Fruit fly (Drosophila melanogaster) whole organism, embryonic: Measurements from ENCODE around the gene Cdc7.

ENCODE experiments used
- CG10267 ChIP-seq: fragments of 200-800 bp; sonication (Bioruptor generic); optimal IDR thresholded peaks from 2 replicates; lab custom pipeline; 2018; ENCODE audit warnings: missing biosample characterization, mild to moderate bottlenecking, missing genetic modification characterization, moderate library complexity
- CG10979 ChIP-seq: fragments of 200-800 bp; sonication (Bioruptor generic); optimal IDR thresholded peaks from 2 replicates; lab custom pipeline; 2018; ENCODE audit warnings: missing biosample characterization, mild to moderate bottlenecking, missing genetic modification characterization, moderate library complexity
- CG12236 ChIP-seq: fragments of 200-800 bp; sonication (Bioruptor generic); optimal IDR thresholded peaks from 2 replicates; lab custom pipeline; 2016; ENCODE audit warnings: missing biosample characterization, missing genetic modification characterization
- CG1233 ChIP-seq: fragments of 200-800 bp; sonication (Bioruptor generic); optimal IDR thresholded peaks from 4 replicates; lab custom pipeline; 2018; ENCODE audit warnings: missing biosample characterization, mild to moderate bottlenecking, missing genetic modification characterization
- CG12769 ChIP-seq: fragments of 200-800 bp; sonication (Bioruptor generic); optimal IDR thresholded peaks from 2 replicates; lab custom pipeline; 2019; ENCODE audit warnings: missing biosample characterization, mild to moderate bottlenecking, missing genetic modification characterization, moderate library complexity
- CG14014 ChIP-seq: fragments of 200-800 bp; sonication (Bioruptor generic); IDR thresholded peaks from 2 replicates; pipeline ENCODE4 v1.3.6; 2022; ENCODE audit warnings: missing biosample characterization, missing genetic modification characterization
- CG1529 ChIP-seq: fragments of 200-800 bp; sonication (Bioruptor generic); optimal IDR thresholded peaks from 3 replicates; lab custom pipeline; 2018; ENCODE audit warnings: missing biosample characterization, missing genetic modification characterization
- CG1603 ChIP-seq: fragments of 200-800 bp; sonication (Bioruptor generic); optimal IDR thresholded peaks from 2 replicates; lab custom pipeline; 2019; ENCODE audit warnings: missing biosample characterization, mild to moderate bottlenecking, missing genetic modification characterization, moderate library complexity
- CG17361 ChIP-seq: fragments of 200-800 bp; sonication (Bioruptor generic); IDR thresholded peaks from 3 replicates; pipeline ENCODE4 v1.3.6; 2022; ENCODE audit warnings: missing biosample characterization, missing genetic modification characterization
- CG17568 ChIP-seq: fragments of 200-800 bp; sonication (Bioruptor generic); optimal IDR thresholded peaks from 2 replicates; lab custom pipeline; 2018; ENCODE audit warnings: missing biosample characterization, mild to moderate bottlenecking, missing genetic modification characterization, moderate library complexity
- CG2120 ChIP-seq: fragments of 200-800 bp; sonication (Bioruptor generic); optimal IDR thresholded peaks from 3 replicates; lab custom pipeline; 2016; ENCODE audit warnings: missing biosample characterization, missing genetic modification characterization
- CG2202 ChIP-seq: fragments of 200-800 bp; sonication (Bioruptor generic); optimal IDR thresholded peaks from 2 replicates; lab custom pipeline; 2018; ENCODE audit warnings: missing biosample characterization, mild to moderate bottlenecking, missing genetic modification characterization
- CG6683 ChIP-seq: fragments of 200-800 bp; sonication (Bioruptor generic); optimal IDR thresholded peaks from 2 replicates; lab custom pipeline; 2017; ENCODE audit warnings: missing biosample characterization, mild to moderate bottlenecking, missing genetic modification characterization, missing genetic modification reagents
- CG6689 ChIP-seq: fragments of 200-800 bp; sonication (Bioruptor generic); IDR thresholded peaks from 2 replicates; pipeline ENCODE4 v1.3.6; 2022; ENCODE audit warnings: missing biosample characterization, missing genetic modification characterization
- CG7839 ChIP-seq: fragments of 200-800 bp; sonication (Bioruptor generic); optimal IDR thresholded peaks from 3 replicates; lab custom pipeline; 2018; ENCODE audit warnings: missing biosample characterization, mild to moderate bottlenecking, missing genetic modification characterization, moderate library complexity
- CG7928 ChIP-seq: fragments of 200-800 bp; sonication (Bioruptor generic); optimal IDR thresholded peaks from 2 replicates; lab custom pipeline; 2017; ENCODE audit warnings: missing biosample characterization, mild to moderate bottlenecking, missing genetic modification characterization
- CrebB ChIP-seq: fragments of 200-800 bp; sonication (Bioruptor generic); optimal IDR thresholded peaks from 3 replicates; lab custom pipeline; 2018; ENCODE audit warnings: missing biosample characterization, mild to moderate bottlenecking, missing genetic modification characterization
- D19B ChIP-seq: fragments of 200-800 bp; sonication (Bioruptor generic); optimal IDR thresholded peaks from 2 replicates; lab custom pipeline; 2017; ENCODE audit warnings: missing biosample characterization, mild to moderate bottlenecking, missing genetic modification characterization
- Fer1 ChIP-seq: fragments of 200-800 bp; sonication (Bioruptor generic); optimal IDR thresholded peaks from 2 replicates; lab custom pipeline; 2017; ENCODE audit warnings: missing biosample characterization, mild to moderate bottlenecking, missing genetic modification characterization
- HHEX ChIP-seq: fragments of 200-800 bp; sonication (Bioruptor generic); optimal IDR thresholded peaks from 3 replicates; lab custom pipeline; 2017; ENCODE audit warnings: missing biosample characterization, mild to moderate bottlenecking, missing genetic modification characterization, missing genetic modification reagents
- Hmx ChIP-seq: fragments of 200-800 bp; sonication (Bioruptor generic); optimal IDR thresholded peaks from 2 replicates; lab custom pipeline; 2016; ENCODE audit warnings: missing biosample characterization, missing genetic modification characterization
- Hr51 ChIP-seq, 2 experiments: fragments of 200-800 bp; sonication (Bioruptor generic); optimal IDR thresholded peaks; 2 replicates in 1 of 2; 3 replicates in 1 of 2; lab custom pipeline; 2016 to 2018; ENCODE audit warnings: missing biosample characterization in 2 of 2, missing genetic modification characterization in 2 of 2, mild to moderate bottlenecking in 1 of 2, moderate library complexity in 1 of 2
- NFAT ChIP-seq: fragments of 200-800 bp; sonication (Bioruptor generic); IDR thresholded peaks from 2 replicates; pipeline ENCODE4 v1.3.6; 2022; ENCODE audit warnings: missing biosample characterization, missing genetic modification characterization
- Optix ChIP-seq: fragments of 200-800 bp; sonication (Bioruptor generic); IDR thresholded peaks from 3 replicates; pipeline ENCODE4 v1.3.6; 2022; ENCODE audit warnings: missing biosample characterization, missing genetic modification characterization
- Pdp1 ChIP-seq, 2 experiments: fragments of 200-800 bp; sonication (Bioruptor generic); optimal IDR thresholded peaks; 3 replicates each; lab custom pipeline; 2016; ENCODE audit warnings: missing biosample characterization in 2 of 2, missing genetic modification characterization in 2 of 2, mild to moderate bottlenecking in 1 of 2, moderate library complexity in 1 of 2
- Scr ChIP-seq: fragments of 200-800 bp; sonication (Bioruptor generic); IDR thresholded peaks from 2 replicates; pipeline ENCODE4 v1.3.6; 2022; ENCODE audit warnings: missing biosample characterization, missing genetic modification characterization; ENCODE audit not compliant: partially characterized antibody
- Stat92E ChIP-seq, 3 experiments: fragments of >200 bp in 2 of 3; fragments of 200-800 bp in 1 of 3; sonication (Bioruptor generic) in 1 of 3; optimal IDR thresholded peaks; 2 replicates each; lab custom pipeline; 2017 to 2019; ENCODE audit warnings: missing biosample characterization in 3 of 3, missing genetic modification characterization in 3 of 3, mild to moderate bottlenecking in 1 of 3, moderate library complexity in 1 of 3
- Trl ChIP-seq, 3 experiments: fragments of >200 bp in 2 of 3; fragments of 200-800 bp in 1 of 3; sonication (Bioruptor generic) in 1 of 3; optimal IDR thresholded peaks; 2 replicates in 1 of 3; 3 replicates in 2 of 3; lab custom pipeline; 2016 to 2017; ENCODE audit warnings: missing biosample characterization in 1 of 3, missing genetic modification characterization in 1 of 3
- YL-1 ChIP-seq: fragments of 200-800 bp; sonication (Bioruptor generic); optimal IDR thresholded peaks from 3 replicates; lab custom pipeline; 2017; ENCODE audit warnings: missing biosample characterization, mild to moderate bottlenecking, missing genetic modification characterization
- abd-A ChIP-seq: fragments of 200-800 bp; sonication (Bioruptor generic); optimal IDR thresholded peaks from 3 replicates; lab custom pipeline; 2019; ENCODE audit warnings: missing biosample characterization, mild to moderate bottlenecking, missing genetic modification characterization, moderate library complexity
- az2 ChIP-seq: fragments of 200-800 bp; sonication (Bioruptor generic); optimal IDR thresholded peaks from 3 replicates; lab custom pipeline; 2016; ENCODE audit warnings: missing biosample characterization, missing genetic modification characterization
- crc ChIP-seq: fragments of 200-800 bp; sonication (Bioruptor generic); optimal IDR thresholded peaks from 2 replicates; lab custom pipeline; 2016; ENCODE audit warnings: missing biosample characterization, missing genetic modification characterization
- crol ChIP-seq: fragments of 200-800 bp; sonication (Bioruptor generic); IDR thresholded peaks from 2 replicates; pipeline ENCODE4 v1.3.6; 2022; ENCODE audit warnings: missing biosample characterization, missing genetic modification characterization
- disco-r ChIP-seq: fragments of 200-800 bp; sonication (Bioruptor generic); optimal IDR thresholded peaks from 2 replicates; lab custom pipeline; 2016; ENCODE audit warnings: missing biosample characterization, missing genetic modification characterization
- dpn ChIP-seq, 2 experiments: fragments of 200-800 bp; sonication (Bioruptor generic); optimal IDR thresholded peaks; 3 replicates each; lab custom pipeline; 2016; ENCODE audit warnings: missing biosample characterization in 2 of 2, missing genetic modification characterization in 2 of 2
- exex ChIP-seq: fragments of 200-800 bp; sonication (Bioruptor generic); optimal IDR thresholded peaks from 4 replicates; lab custom pipeline; 2018; ENCODE audit warnings: missing biosample characterization, mild to moderate bottlenecking, missing genetic modification characterization, moderate library complexity
- fd96Cb ChIP-seq: fragments of 200-800 bp; sonication (Bioruptor generic); optimal IDR thresholded peaks from 2 replicates; lab custom pipeline; 2018; ENCODE audit warnings: missing biosample characterization, mild to moderate bottlenecking, missing genetic modification characterization, moderate library complexity
- gem ChIP-seq: fragments of 200-800 bp; sonication (Bioruptor generic); optimal IDR thresholded peaks from 2 replicates; lab custom pipeline; 2019; ENCODE audit warnings: missing biosample characterization, mild to moderate bottlenecking, missing genetic modification characterization, moderate library complexity
- hth ChIP-seq: fragments of >200 bp; optimal IDR thresholded peaks from 2 replicates; lab custom pipeline; 2017; ENCODE audit warnings: inconsistent platforms
- kni ChIP-seq: fragments of 200-800 bp; sonication (Bioruptor generic); optimal IDR thresholded peaks from 3 replicates; lab custom pipeline; 2017; ENCODE audit warnings: mild to moderate bottlenecking, missing biosample characterization, missing genetic modification reagents, missing genetic modification characterization
- lilli ChIP-seq: fragments of 200-800 bp; sonication (Bioruptor generic); optimal IDR thresholded peaks from 3 replicates; lab custom pipeline; 2016; ENCODE audit warnings: missing biosample characterization, missing genetic modification characterization
- pfk ChIP-seq: fragments of 200-800 bp; sonication (Bioruptor generic); optimal IDR thresholded peaks from 2 replicates; lab custom pipeline; 2018; ENCODE audit warnings: missing biosample characterization, mild to moderate bottlenecking, missing genetic modification characterization, moderate library complexity
- pnt ChIP-seq: fragments of 200-800 bp; sonication (Bioruptor generic); optimal IDR thresholded peaks from 3 replicates; lab custom pipeline; 2016; ENCODE audit warnings: missing biosample characterization, missing genetic modification characterization
- row ChIP-seq: fragments of 200-800 bp; sonication (Bioruptor generic); IDR thresholded peaks from 3 replicates; pipeline ENCODE4 v1.3.6; 2022; ENCODE audit warnings: missing biosample characterization, missing genetic modification characterization
- sug ChIP-seq: fragments of 200-800 bp; optimal IDR thresholded peaks from 2 replicates; lab custom pipeline; 2019; ENCODE audit warnings: missing biosample characterization, mild to moderate bottlenecking, missing genetic modification characterization, moderate library complexity
- tll ChIP-seq, 2 experiments: fragments of 200-800 bp in 1 of 2; fragments of >200 bp in 1 of 2; sonication (Bioruptor generic) in 1 of 2; optimal IDR thresholded peaks; 2 replicates each; lab custom pipeline; 2017 to 2019; ENCODE audit warnings: missing biosample characterization in 2 of 2, missing genetic modification characterization in 2 of 2, mild to moderate bottlenecking in 1 of 2, moderate library complexity in 1 of 2

Cdc7 gene

dm6 chrX:6656626-6657558, 2.6 kb downstream of the Cdc7 start:
- TF ChIP-seq Hr51 (GFP tag; optimal IDR thresholded peaks at IDR 0.05; lab: Kevin White, UChicago): peak in 1 of 2 experiments; percentile 62
- peak; percentile 68 for TF ChIP-seq exex (tag; lab: Kevin White, UChicago)
- no peak for TF ChIP-seq pfk (GFP tag; lab: Kevin White, UChicago)
- peak; percentile 58 to 75 for TF ChIP-seq Trl (optimal IDR thresholded peaks at IDR 0.05; lab: Kevin White, UChicago)
- TF ChIP-seq Trl (GFP tag; optimal IDR thresholded peaks at IDR 0.05; lab: Kevin White, UChicago): no peak
- TF ChIP-seq YL-1 (GFP tag; lab: Kevin White, UChicago): no peak
- no peak for TF ChIP-seq CG2202 (tag; lab: Kevin White, UChicago)
- no peak for TF ChIP-seq NFAT (GFP tag; lab: Robert Waterston, UW)
- TF ChIP-seq Scr (GFP tag; lab: Robert Waterston, UW): peak; percentile 15; the same call in 1 of the 2 replicates
- TF ChIP-seq Hmx: no peak
- TF ChIP-seq kni (GFP tag; lab: Kevin White, UChicago): no peak
- TF ChIP-seq disco-r (GFP tag; lab: Kevin White, UChicago): no peak
- peak; percentile 85 for TF ChIP-seq Fer1 (GFP tag; lab: Kevin White, UChicago)
- TF ChIP-seq CG1603 (tag; lab: Kevin White, UChicago): peak; percentile 30
- TF ChIP-seq CG7928: no peak
- TF ChIP-seq gem (tag; lab: Kevin White, UChicago): peak; percentile 66
- peak; percentile 60 for TF ChIP-seq CG12769
- TF ChIP-seq CrebB (tag; lab: Kevin White, UChicago): peak; percentile 67
- peak; percentile 60; the same call in 1 of the 2 replicates for TF ChIP-seq crol (GFP tag; lab: Robert Waterston, UW)
- no peak for TF ChIP-seq Optix
- TF ChIP-seq pnt: no peak
- peak; percentile 96 for TF ChIP-seq row
- TF ChIP-seq CG1233 (GFP tag; lab: Kevin White, UChicago): peak; percentile 33
- peak; percentile 45; the same call in 1 of the 2 replicates for TF ChIP-seq CG14014
- TF ChIP-seq CG2120 (GFP tag; lab: Kevin White, UChicago): peak; percentile 33
- TF ChIP-seq D19B (GFP tag; lab: Kevin White, UChicago): no peak
- TF ChIP-seq Pdp1 (GFP tag; optimal IDR thresholded peaks at IDR 0.05; lab: Kevin White, UChicago): peak in 1 of 2 experiments; percentile 82
- peak; percentile 11 for TF ChIP-seq CG6683 (GFP tag; lab: Kevin White, UChicago)
- TF ChIP-seq sug: peak; percentile 61
- peak in 1 of 2 experiments; percentile 38 for TF ChIP-seq tll (GFP tag; optimal IDR thresholded peaks at IDR 0.05; lab: Kevin White, UChicago)
- TF ChIP-seq CG12236 (GFP tag; lab: Kevin White, UChicago): no peak
- TF ChIP-seq Stat92E (GFP tag; optimal IDR thresholded peaks at IDR 0.05; lab: Kevin White, UChicago): peak in 1 of 3 experiments; percentile 26
- TF ChIP-seq CG10267: peak; percentile 48
- TF ChIP-seq abd-A (tag; lab: Kevin White, UChicago): peak; percentile 47
- no peak for TF ChIP-seq CG1529 (GFP tag; lab: Kevin White, UChicago)
- TF ChIP-seq CG17568: peak; percentile 30
- TF ChIP-seq HHEX (GFP tag; lab: Kevin White, UChicago): peak; percentile 46
- TF ChIP-seq CG6689 (GFP tag; lab: Robert Waterston, UW): no peak; the same call in 1 of the 2 replicates
- no peak for TF ChIP-seq fd96Cb (tag; lab: Kevin White, UChicago)
- peak; percentile 45 for TF ChIP-seq lilli (GFP tag; lab: Kevin White, UChicago)
- TF ChIP-seq CG7839 (tag; lab: Kevin White, UChicago): peak; percentile 61
- no peak for TF ChIP-seq hth (lab: Kevin White, UChicago)
- no peak for TF ChIP-seq CG17361 (GFP tag; lab: Robert Waterston, UW)
- no peak for TF ChIP-seq az2 (GFP tag; lab: Kevin White, UChicago)
- TF ChIP-seq crc (GFP tag; lab: Kevin White, UChicago): no peak
- TF ChIP-seq CG10979 (tag; lab: Kevin White, UChicago): peak; percentile 22
- peak in 1 of 2 experiments; percentile 11 for TF ChIP-seq dpn (GFP tag; optimal IDR thresholded peaks at IDR 0.05; lab: Kevin White, UChicago)
